Fruit fly (Drosophila melanogaster) whole organism, prepupa: Measurements from ENCODE around the gene CG15024.

Experiments
- Blimp-1 ChIP-seq: fragments of 200-800 bp; sonication (Bioruptor generic); optimal IDR thresholded peaks from 3 replicates; lab custom pipeline; 2017; ENCODE audit warnings: missing biosample characterization, missing genetic modification characterization, mild to moderate bottlenecking, moderate library complexity, missing genetic modification reagents
- CG10669 ChIP-seq: fragments of 200-800 bp; sonication (Bioruptor generic); optimal IDR thresholded peaks from 3 replicates; lab custom pipeline; 2018; ENCODE audit warnings: missing biosample characterization, mild to moderate bottlenecking, missing genetic modification characterization, moderate library complexity
- CG11294 ChIP-seq: fragments of 200-800 bp; sonication (Bioruptor generic); IDR thresholded peaks from 2 replicates; pipeline ENCODE4 v1.3.6; 2022; ENCODE audit warnings: missing biosample characterization, missing genetic modification characterization
- CG11762 ChIP-seq: fragments of 200-800 bp; sonication (Bioruptor generic); optimal IDR thresholded peaks from 3 replicates; lab custom pipeline; 2016; ENCODE audit warnings: missing biosample characterization, missing genetic modification characterization; ENCODE audit not compliant: insufficient read depth
- CG15336 ChIP-seq: fragments of 200-800 bp; sonication (Bioruptor generic); IDR thresholded peaks from 2 replicates; pipeline ENCODE4 v1.3.6; 2022; ENCODE audit warnings: missing biosample characterization, missing genetic modification characterization
- CG1621 ChIP-seq: fragments of 200-800 bp; sonication (Bioruptor generic); optimal IDR thresholded peaks from 3 replicates; lab custom pipeline; 2018; ENCODE audit warnings: missing biosample characterization, mild to moderate bottlenecking, missing genetic modification characterization
- CG16779 ChIP-seq: fragments of 200-800 bp; sonication (Bioruptor generic); optimal IDR thresholded peaks from 3 replicates; lab custom pipeline; 2017; ENCODE audit warnings: missing biosample characterization, mild to moderate bottlenecking, missing genetic modification characterization
- CG3032 ChIP-seq: fragments of 200-800 bp; optimal IDR thresholded peaks from 2 replicates; lab custom pipeline; 2019; ENCODE audit warnings: missing biosample characterization, mild to moderate bottlenecking, missing genetic modification characterization, moderate library complexity
- CG32006 ChIP-seq: fragments of 200-800 bp; sonication (Bioruptor generic); optimal IDR thresholded peaks from 3 replicates; lab custom pipeline; 2017; ENCODE audit warnings: missing biosample characterization, mild to moderate bottlenecking, missing genetic modification characterization
- CG34406 ChIP-seq: fragments of 200-800 bp; sonication (Bioruptor generic); optimal IDR thresholded peaks from 3 replicates; lab custom pipeline; 2016; ENCODE audit warnings: missing biosample characterization, missing genetic modification characterization
- CG4318 ChIP-seq: fragments of 200-800 bp; sonication (Bioruptor generic); optimal IDR thresholded peaks from 3 replicates; lab custom pipeline; 2017; ENCODE audit warnings: missing biosample characterization, mild to moderate bottlenecking, missing genetic modification characterization
- CG6163 ChIP-seq: fragments of 200-800 bp; sonication (Bioruptor generic); IDR thresholded peaks from 3 replicates; pipeline ENCODE4 v1.3.6; 2022; ENCODE audit warnings: missing biosample characterization, missing genetic modification characterization
- CG6276 ChIP-seq: fragments of 200-800 bp; sonication (Bioruptor generic); optimal IDR thresholded peaks from 2 replicates; lab custom pipeline; 2017; ENCODE audit warnings: missing biosample characterization, mild to moderate bottlenecking, missing genetic modification characterization
- CG6792 ChIP-seq: fragments of 200-800 bp; sonication (Bioruptor generic); optimal IDR thresholded peaks from 3 replicates; lab custom pipeline; 2016; ENCODE audit warnings: missing biosample characterization, missing genetic modification characterization
- CG6808 ChIP-seq: fragments of 200-800 bp; sonication (Bioruptor generic); optimal IDR thresholded peaks from 3 replicates; lab custom pipeline; 2017; ENCODE audit warnings: missing biosample characterization, missing genetic modification characterization, mild to moderate bottlenecking, moderate library complexity, missing genetic modification reagents
- CG6854 ChIP-seq: fragments of 200-800 bp; sonication (Bioruptor generic); optimal IDR thresholded peaks from 2 replicates; lab custom pipeline; 2017; ENCODE audit warnings: missing biosample characterization, mild to moderate bottlenecking, missing genetic modification characterization
- CG8119 ChIP-seq: fragments of 200-800 bp; sonication (Bioruptor generic); IDR thresholded peaks from 3 replicates; pipeline ENCODE4 v1.3.6; 2022; ENCODE audit warnings: missing biosample characterization, missing genetic modification characterization
- CG8632 ChIP-seq: fragments of 200-800 bp; sonication (Bioruptor generic); optimal IDR thresholded peaks from 3 replicates; lab custom pipeline; 2016; ENCODE audit warnings: missing biosample characterization, missing genetic modification characterization
- Eip78C ChIP-seq: fragments of 200-800 bp; sonication (Bioruptor generic); peaks from one replicate; lab custom pipeline; 2016; ENCODE audit warnings: missing biosample characterization, missing genetic modification characterization
- Eip93F ChIP-seq: fragments of 200-800 bp; sonication (Bioruptor generic); optimal IDR thresholded peaks from 2 replicates; lab custom pipeline; 2016; ENCODE audit warnings: missing biosample characterization, mild to moderate bottlenecking, missing genetic modification characterization
- Ets21C ChIP-seq: fragments of 200-800 bp; sonication (Bioruptor generic); optimal IDR thresholded peaks from 3 replicates; lab custom pipeline; 2016; ENCODE audit warnings: missing biosample characterization, missing genetic modification characterization
- Ets96B ChIP-seq: fragments of 200-800 bp; optimal IDR thresholded peaks from 2 replicates; lab custom pipeline; 2019; ENCODE audit warnings: missing biosample characterization, mild to moderate bottlenecking, missing genetic modification characterization, moderate library complexity
- Hr38 ChIP-seq: sonication (Bioruptor generic); optimal IDR thresholded peaks from 2 replicates; lab custom pipeline; 2016; ENCODE audit warnings: missing biosample characterization, missing genetic modification characterization
- Hr39 ChIP-seq: fragments of 200-800 bp; sonication (Bioruptor generic); optimal IDR thresholded peaks from 2 replicates; lab custom pipeline; 2016; ENCODE audit warnings: missing biosample characterization, missing genetic modification characterization
- Lpt ChIP-seq: fragments of 200-800 bp; sonication (Bioruptor generic); optimal IDR thresholded peaks from 3 replicates; lab custom pipeline; 2016; ENCODE audit warnings: missing biosample characterization, missing genetic modification characterization
- OdsH ChIP-seq: fragments of 200-800 bp; sonication (Bioruptor generic); optimal IDR thresholded peaks from 3 replicates; lab custom pipeline; 2016; ENCODE audit warnings: missing biosample characterization, missing genetic modification characterization
- Smox ChIP-seq: fragments of 200-800 bp; sonication (Bioruptor generic); optimal IDR thresholded peaks from 3 replicates; lab custom pipeline; 2016; ENCODE audit warnings: missing biosample characterization, missing genetic modification characterization
- Sox102F ChIP-seq: fragments of 200-800 bp; sonication (Bioruptor generic); optimal IDR thresholded peaks from 2 replicates; lab custom pipeline; 2016; ENCODE audit warnings: missing biosample characterization, mild to moderate bottlenecking, missing genetic modification characterization
- Sox14 ChIP-seq: fragments of 200-800 bp; sonication (Bioruptor generic); optimal IDR thresholded peaks from 3 replicates; lab custom pipeline; 2016; ENCODE audit warnings: missing biosample characterization, missing genetic modification characterization
- Sox15 ChIP-seq: fragments of 200-800 bp; sonication (Bioruptor generic); optimal IDR thresholded peaks from 3 replicates; lab custom pipeline; 2016; ENCODE audit warnings: missing biosample characterization, missing genetic modification characterization
- achi ChIP-seq: fragments of 200-800 bp; sonication (Bioruptor generic); optimal IDR thresholded peaks from 3 replicates; lab custom pipeline; 2016; ENCODE audit warnings: missing biosample characterization, missing genetic modification characterization
- dsx ChIP-seq: fragments of 200-800 bp; optimal IDR thresholded peaks from 3 replicates; lab custom pipeline; 2019; ENCODE audit warnings: missing biosample characterization, mild to moderate bottlenecking, missing genetic modification characterization, moderate library complexity; ENCODE audit not compliant: poor library complexity, severe bottlenecking
- eg ChIP-seq: fragments of 200-800 bp; sonication (Bioruptor generic); IDR thresholded peaks from 3 replicates; pipeline ENCODE4 v1.3.6; 2022; ENCODE audit warnings: missing biosample characterization, missing genetic modification characterization
- fd85E ChIP-seq: fragments of 200-800 bp; sonication (Bioruptor generic); optimal IDR thresholded peaks from 3 replicates; lab custom pipeline; 2016; ENCODE audit warnings: missing biosample characterization, missing genetic modification characterization
- lz ChIP-seq: fragments of 200-800 bp; sonication (Bioruptor generic); optimal IDR thresholded peaks from 3 replicates; lab custom pipeline; 2016; ENCODE audit warnings: missing biosample characterization, missing genetic modification characterization
- pdm3 ChIP-seq: fragments of 200-800 bp; sonication (Bioruptor generic); optimal IDR thresholded peaks from 3 replicates; lab custom pipeline; 2016; ENCODE audit warnings: missing biosample characterization, missing genetic modification characterization
- spab ChIP-seq: fragments of 200-800 bp; sonication (Bioruptor generic); optimal IDR thresholded peaks from 2 replicates; lab custom pipeline; 2017; ENCODE audit warnings: missing biosample characterization, mild to moderate bottlenecking, missing genetic modification characterization, missing genetic modification reagents
- ss ChIP-seq, 2 experiments: fragments of 200-800 bp; sonication (Bioruptor generic); optimal IDR thresholded peaks; 2 replicates in 1 of 2; 3 replicates in 1 of 2; lab custom pipeline; 2017 to 2018; ENCODE audit warnings: mild to moderate bottlenecking in 2 of 2, missing biosample characterization in 2 of 2, missing genetic modification characterization in 2 of 2, moderate library complexity in 1 of 2
- svp ChIP-seq: fragments of 200-800 bp; sonication (Bioruptor generic); peaks from one replicate; lab custom pipeline; 2016; ENCODE audit warnings: missing biosample characterization, missing genetic modification characterization
- vri ChIP-seq: fragments of 200-800 bp; sonication (Bioruptor generic); optimal IDR thresholded peaks from 3 replicates; lab custom pipeline; 2016; ENCODE audit warnings: missing biosample characterization, mild to moderate bottlenecking, missing genetic modification characterization

Gene CG15024

DNA sequence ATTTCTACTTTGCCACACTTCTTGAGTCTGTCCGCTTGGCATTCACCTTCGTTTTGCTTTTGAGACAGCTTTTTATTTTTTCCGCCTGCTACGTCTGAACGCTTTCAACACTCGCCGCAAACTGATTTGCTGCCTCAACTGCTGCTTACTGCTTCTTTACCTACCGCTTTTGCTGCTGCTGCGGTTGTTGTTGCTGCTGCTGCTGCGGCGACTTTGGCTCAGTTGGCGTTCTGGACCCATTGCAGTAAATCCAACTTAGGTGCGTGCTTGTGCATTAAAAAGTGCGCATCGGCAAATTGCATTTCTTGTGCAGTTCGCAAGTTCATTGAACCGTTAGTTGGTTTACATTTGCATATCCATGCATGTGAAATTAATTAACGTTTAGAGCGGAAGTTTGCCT is 44.7 kb upstream of the CG15024 start, which contains the start of gene NT1:
Gene NT1 (minus strand): TSS at position 127 of the 400 bp plus-strand sequence.
- TF ChIP-seq CG6792 (no peak), Sox102F (no peak), Ets96B (tag; lab: Kevin White, UChicago) (no peak), CG10669 (GFP tag; lab: Kevin White, UChicago) (no peak), CG6276 (no peak), CG6163 (GFP tag; lab: Robert Waterston, UW) (no peak)
- TF ChIP-seq, all 60 proteins: peak for 0

DNA sequence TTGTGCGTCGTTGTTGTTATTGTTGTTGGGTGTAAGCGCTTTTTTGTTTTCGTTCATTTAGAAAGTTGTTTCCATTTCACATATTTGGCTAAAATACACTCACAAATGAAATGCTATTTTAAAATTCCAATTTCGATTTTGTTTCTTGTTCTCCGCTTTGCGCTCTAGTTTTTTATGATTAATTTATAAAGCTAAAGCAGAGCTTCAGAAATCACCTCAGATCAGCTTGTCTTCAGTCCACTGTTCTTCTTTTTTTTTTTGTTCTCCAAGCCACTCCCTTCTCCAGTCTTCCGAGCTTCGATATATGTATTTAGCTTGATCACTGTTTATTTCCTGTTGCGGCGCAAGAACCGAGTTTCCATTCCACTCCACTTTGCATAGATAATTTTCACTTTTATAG is 44.2 kb upstream of the CG15024 start:
- TF ChIP-seq dsx (GFP tag; lab: Kevin White, UChicago), result no peak
- TF ChIP-seq svp (GFP tag; lab: Kevin White, UChicago), result peak; percentile 64
- TF ChIP-seq CG11294, result no peak
- no peak for TF ChIP-seq CG4318 (GFP tag; lab: Kevin White, UChicago)
- TF ChIP-seq Sox14 (GFP tag; lab: Kevin White, UChicago), result no peak
- peak; percentile 68 for TF ChIP-seq Eip78C (GFP tag; lab: Kevin White, UChicago)
- TF ChIP-seq Sox15, result no peak
- no peak for TF ChIP-seq lz
- TF ChIP-seq pdm3 (GFP tag; lab: Kevin White, UChicago), result no peak

DNA sequence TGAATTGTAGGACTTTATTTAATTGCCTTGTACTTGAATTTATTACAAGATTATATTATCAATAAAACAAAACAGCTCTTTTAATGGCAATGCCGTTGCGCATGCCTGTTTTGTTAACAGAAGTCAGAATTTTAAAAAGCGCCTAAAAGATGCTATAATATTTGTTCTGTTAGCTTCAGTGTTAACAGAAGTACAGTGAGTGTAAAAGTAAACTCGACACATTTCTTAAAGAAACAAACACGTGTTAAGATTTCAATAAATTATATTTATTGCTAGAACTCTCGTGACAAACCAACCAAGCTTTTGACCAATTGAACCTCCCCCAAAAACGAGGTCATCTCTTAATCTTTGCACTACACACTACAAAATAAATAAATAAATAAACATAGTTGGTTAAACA is 37.8 kb upstream of the CG15024 start:
- TF ChIP-seq spab (no peak), eg (GFP tag; lab: Robert Waterston, UW) (0 out of 3 replicates have a peak, but pooled peaks have one; percentile 25), CG16779 (tag; lab: Kevin White, UChicago) (no peak)

DNA sequence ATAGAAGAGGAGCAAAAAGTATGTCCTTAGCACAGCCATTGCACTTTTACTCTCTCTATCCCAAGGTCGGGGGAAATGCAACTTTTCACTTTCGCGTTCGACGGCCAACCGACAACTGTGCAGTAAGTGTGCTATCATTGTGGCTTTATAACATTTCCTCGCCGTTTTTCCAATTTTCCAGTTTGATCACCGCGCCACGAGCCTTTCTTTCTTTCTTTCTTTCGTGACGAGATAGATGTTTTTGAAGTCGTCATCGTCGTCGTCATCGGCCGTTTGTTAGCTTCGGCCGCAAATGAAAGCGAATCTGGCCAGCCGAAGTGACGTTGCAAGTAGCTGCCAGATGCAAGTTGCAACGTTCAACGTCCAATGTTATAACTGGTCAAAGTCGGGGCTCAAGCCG is 36.8 kb upstream of the CG15024 start, which contains the start of gene CG13720:
Gene CG13720 (minus strand): TSS at position 101 of the 400 bp plus-strand sequence.
- TF ChIP-seq CG6808 (GFP tag; lab: Kevin White, UChicago), result no peak
- TF ChIP-seq CG34406, result no peak
- TF ChIP-seq Blimp-1 (GFP tag; lab: Kevin White, UChicago), result peak; percentile 39
- no peak for TF ChIP-seq eg (GFP tag; lab: Robert Waterston, UW)
- TF ChIP-seq CG6854 (GFP tag; lab: Kevin White, UChicago), result no peak
- no peak for TF ChIP-seq Smox (GFP tag; lab: Kevin White, UChicago)

DNA sequence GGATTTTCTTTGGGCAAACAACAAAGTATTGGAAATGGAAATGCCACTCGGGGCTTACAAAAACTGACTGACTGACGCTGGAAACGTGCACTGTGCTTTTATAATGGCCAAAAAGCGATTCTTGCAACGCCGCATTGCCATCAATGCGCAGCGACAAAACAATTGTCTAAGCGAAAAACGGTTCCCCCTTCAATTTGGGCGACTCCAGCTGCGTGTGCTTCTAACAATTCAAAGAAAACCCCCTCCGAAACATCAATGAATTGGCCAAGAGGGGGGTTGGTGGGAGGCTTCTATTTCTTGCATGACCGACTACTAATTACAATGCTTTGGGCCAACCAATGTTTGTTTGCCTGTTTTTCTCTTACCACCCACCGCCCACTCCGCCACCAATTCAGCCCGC is 34.1 kb upstream of the CG15024 start, which contains the start of gene CG13721:
Gene CG13721 (minus strand): TSS at position 101 of the 400 bp plus-strand sequence.
- TF ChIP-seq Hr39 (GFP tag; lab: Kevin White, UChicago) (no peak), CG6276 (no peak), CG8119 (GFP tag; lab: Robert Waterston, UW) (no peak), CG16779 (tag; lab: Kevin White, UChicago) (no peak), vri (GFP tag; lab: Kevin White, UChicago) (no peak), Ets21C (GFP tag; lab: Kevin White, UChicago) (no peak), CG6792 (no peak), spab (no peak), CG1621 (tag; lab: Kevin White, UChicago) (no peak), CG6163 (GFP tag; lab: Robert Waterston, UW) (no peak), Smox (GFP tag; lab: Kevin White, UChicago) (no peak), Lpt (GFP tag; lab: Kevin White, UChicago) (no peak), CG15336 (no peak), Hr38 (GFP tag; lab: Kevin White, UChicago) (no peak), CG11294 (no peak), CG11762 (no peak)

DNA sequence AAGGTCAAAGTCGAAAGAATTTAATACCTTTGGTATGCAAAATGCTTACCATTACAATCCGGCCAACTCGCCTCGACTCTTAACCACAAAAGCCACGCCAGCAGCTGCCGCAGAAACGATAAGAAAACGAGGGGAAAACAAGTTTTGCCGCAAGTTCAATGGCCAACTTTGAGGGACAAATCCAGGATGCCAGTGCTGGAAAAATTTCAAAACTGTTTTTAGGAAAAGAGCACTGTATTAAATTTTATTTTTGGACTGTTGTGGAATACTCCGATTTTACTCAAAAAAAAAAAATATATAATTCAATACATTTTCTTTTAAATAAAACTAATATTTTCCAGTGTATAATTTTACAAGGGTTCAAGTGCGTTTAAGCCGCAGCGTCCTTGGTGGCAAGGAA is 31.0 kb upstream of the CG15024 start:
- TF ChIP-seq fd85E (GFP tag; lab: Kevin White, UChicago) (no peak), CG6854 (GFP tag; lab: Kevin White, UChicago) (no peak), Eip93F (GFP tag; lab: Kevin White, UChicago) (peak; percentile 24), CG3032 (tag; lab: Kevin White, UChicago) (peak; percentile 84), CG32006 (GFP tag; lab: Kevin White, UChicago) (peak; percentile 33), Lpt (GFP tag; lab: Kevin White, UChicago) (peak; percentile 45), svp (GFP tag; lab: Kevin White, UChicago) (peak; percentile 91), ss (GFP tag; optimal IDR thresholded peaks at IDR 0.05; lab: Kevin White, UChicago) (peak; percentile 92 to 94), CG8632 (GFP tag; lab: Kevin White, UChicago) (peak; percentile 87), Sox14 (GFP tag; lab: Kevin White, UChicago) (peak; percentile 60), CG1621 (tag; lab: Kevin White, UChicago) (peak; percentile 83), achi (GFP tag; lab: Kevin White, UChicago) (peak; percentile 83), CG8119 (GFP tag; lab: Robert Waterston, UW) (peak; percentile 59; the same call in 2 of the 3 replicates), CG6163 (GFP tag; lab: Robert Waterston, UW) (peak; percentile 83), OdsH (GFP tag; lab: Kevin White, UChicago) (peak; percentile 80), CG11294 (no peak), dsx (GFP tag; lab: Kevin White, UChicago) (peak; percentile 78), CG34406 (peak; percentile 84), CG15336 (peak; percentile 45; the same call in 1 of the 2 replicates)
